Worm (Caenorhabditis elegans) whole organism, L1 larva: ENCODE data around the gene vit-2.

Experiments used
- Y116A8C.19 ChIP-seq: sonication (generic microtip); optimal IDR thresholded peaks from 2 replicates; lab custom pipeline; 2016; ENCODE audit warnings: missing compliant biosample characterization, missing genetic modification characterization, borderline replicate concordance
- aha-1 ChIP-seq: fragments of 150-350 bp; optimal IDR thresholded peaks from 2 replicates; lab custom pipeline; 2014; ENCODE audit warnings: missing biosample characterization, missing genetic modification characterization
- egl-27 ChIP-seq, 2 experiments: fragments of 150-350 bp in 1 of 2; sonication (generic microtip); optimal IDR thresholded peaks; 3 replicates each; lab custom pipeline; 2017 to 2018; ENCODE audit warnings: missing biosample characterization in 2 of 2, missing genetic modification characterization in 2 of 2, missing genetic modification reagents in 2 of 2
- elt-2 ChIP-seq: sonication (generic microtip); optimal IDR thresholded peaks from 2 replicates; lab custom pipeline; 2016; ENCODE audit warnings: missing genetic modification characterization, mild to moderate bottlenecking, inconsistent platforms, missing compliant biosample characterization, missing genetic modification reagents
- lin-13 ChIP-seq: fragments of 150-350 bp; optimal IDR thresholded peaks from 2 replicates; lab custom pipeline; 2014; ENCODE audit warnings: missing biosample characterization, missing genetic modification reagents, missing genetic modification characterization
- nhr-77 ChIP-seq: fragments of 150-350 bp; optimal IDR thresholded peaks from 2 replicates; lab custom pipeline; 2014; ENCODE audit warnings: missing biosample characterization, missing genetic modification characterization
- skn-1 ChIP-seq: fragments of 150-350 bp; optimal IDR thresholded peaks from 2 replicates; lab custom pipeline; 2014; ENCODE audit warnings: missing biosample characterization, missing genetic modification characterization
- tlp-1 ChIP-seq: fragments of 150-350 bp; optimal IDR thresholded peaks from 2 replicates; lab custom pipeline; 2014; ENCODE audit warnings: missing biosample characterization, missing genetic modification characterization
- ztf-11 ChIP-seq, 2 experiments: sonication (generic microtip); optimal IDR thresholded peaks; 2 replicates each; lab custom pipeline; 2016 to 2017; ENCODE audit warnings: missing genetic modification characterization in 2 of 2, missing biosample characterization in 1 of 2, missing compliant biosample characterization in 1 of 2

- TF ChIP-seq lin-13 (no peak), egl-27 (tag; optimal IDR thresholded peaks at IDR 0.05; lab: Kevin White, UChicago) (no peak), skn-1 (tag; lab: Kevin White, UChicago) (no peak), elt-2 (tag; lab: Kevin White, UChicago) (no peak), ztf-11 (tag; optimal IDR thresholded peaks at IDR 0.05; lab: Kevin White, UChicago) (no peak), nhr-77 (tag; lab: Kevin White, UChicago) (no peak), tlp-1 (no peak), Y116A8C.19 (tag; lab: Kevin White, UChicago) (no peak), aha-1 (tag; lab: Kevin White, UChicago) (no peak)
Measured at ce11 chrX:5131760-5132159, 30.9 kb downstream of the vit-2 start.
